Fruit fly (Drosophila melanogaster) S2 (cell line): ENCODE data around the gene Mzt1.

Experiments used
- CG8478 ChIP-seq: fragments of >200 bp; optimal IDR thresholded peaks from 2 replicates; lab custom pipeline; 2018
- CTCF ChIP-seq, 2 experiments: fragments of >200 bp; optimal IDR thresholded peaks; 2 replicates each; lab custom pipeline; 2018

dm6 chr3L:2399788-2400187, 10.7 kb downstream of the Mzt1 start:
- no peak for TF ChIP-seq CTCF (optimal IDR thresholded peaks at IDR 0.05; lab: Kevin White, UChicago)
- TF ChIP-seq CG8478 (lab: Kevin White, UChicago), result no peak
